Worm (Caenorhabditis elegans) whole organism, L1 larva: ENCODE results near the gene sru-38.

Experiments
- alr-1 ChIP-seq: fragments of 200-800 bp; sonication (Bioruptor generic); optimal IDR thresholded peaks from 2 replicates; lab custom pipeline; 2018; ENCODE audit warnings: borderline replicate concordance, mild to moderate bottlenecking, missing genetic modification characterization, missing compliant biosample characterization
- ceh-88 ChIP-seq: fragments of 200-800 bp; sonication (Bioruptor generic); IDR thresholded peaks from 2 replicates; pipeline ENCODE4 v1.3.6; 2022; ENCODE audit warnings: missing genetic modification characterization, missing compliant biosample characterization
- fos-1 ChIP-seq: fragments of 150-350 bp; optimal IDR thresholded peaks from 2 replicates; lab custom pipeline; 2014; ENCODE audit warnings: missing biosample characterization, missing genetic modification characterization
- lin-15B ChIP-seq: fragments of 150-350 bp; sonication (generic microtip); optimal IDR thresholded peaks from 3 replicates; lab custom pipeline; 2014; ENCODE audit warnings: missing biosample characterization, missing genetic modification characterization
- lin-39 ChIP-seq: fragments of 150-350 bp; optimal IDR thresholded peaks from 2 replicates; lab custom pipeline; 2014; ENCODE audit warnings: missing biosample characterization, missing genetic modification reagents, missing genetic modification characterization
- lir-3 ChIP-seq: sonication (generic microtip); optimal IDR thresholded peaks from 2 replicates; lab custom pipeline; 2016; ENCODE audit warnings: mild to moderate bottlenecking, missing genetic modification characterization, moderate library complexity, missing compliant biosample characterization; ENCODE audit not compliant: poor library complexity
- mdl-1 ChIP-seq, 2 experiments: fragments of 150-350 bp; optimal IDR thresholded peaks; 2 replicates each; lab custom pipeline; 2014 to 2017; ENCODE audit warnings: missing biosample characterization in 2 of 2, missing genetic modification characterization in 2 of 2, inconsistent platforms in 1 of 2
- nhr-11 ChIP-seq: fragments of 150-350 bp; optimal IDR thresholded peaks from 2 replicates; lab custom pipeline; 2014; ENCODE audit warnings: missing biosample characterization, missing genetic modification characterization
- nhr-76 ChIP-seq: sonication (generic microtip); optimal IDR thresholded peaks from 2 replicates; lab custom pipeline; 2017; ENCODE audit warnings: missing biosample characterization, missing genetic modification characterization
- nhr-90 ChIP-seq: sonication (generic microtip); optimal IDR thresholded peaks from 2 replicates; lab custom pipeline; 2016; ENCODE audit warnings: mild to moderate bottlenecking, missing genetic modification characterization, missing compliant biosample characterization; ENCODE audit not compliant: poor library complexity
- unc-62 ChIP-seq: fragments of 150-350 bp; optimal IDR thresholded peaks from 2 replicates; lab custom pipeline; 2014; ENCODE audit warnings: missing biosample characterization, missing genetic modification reagents, missing genetic modification characterization

DNA sequence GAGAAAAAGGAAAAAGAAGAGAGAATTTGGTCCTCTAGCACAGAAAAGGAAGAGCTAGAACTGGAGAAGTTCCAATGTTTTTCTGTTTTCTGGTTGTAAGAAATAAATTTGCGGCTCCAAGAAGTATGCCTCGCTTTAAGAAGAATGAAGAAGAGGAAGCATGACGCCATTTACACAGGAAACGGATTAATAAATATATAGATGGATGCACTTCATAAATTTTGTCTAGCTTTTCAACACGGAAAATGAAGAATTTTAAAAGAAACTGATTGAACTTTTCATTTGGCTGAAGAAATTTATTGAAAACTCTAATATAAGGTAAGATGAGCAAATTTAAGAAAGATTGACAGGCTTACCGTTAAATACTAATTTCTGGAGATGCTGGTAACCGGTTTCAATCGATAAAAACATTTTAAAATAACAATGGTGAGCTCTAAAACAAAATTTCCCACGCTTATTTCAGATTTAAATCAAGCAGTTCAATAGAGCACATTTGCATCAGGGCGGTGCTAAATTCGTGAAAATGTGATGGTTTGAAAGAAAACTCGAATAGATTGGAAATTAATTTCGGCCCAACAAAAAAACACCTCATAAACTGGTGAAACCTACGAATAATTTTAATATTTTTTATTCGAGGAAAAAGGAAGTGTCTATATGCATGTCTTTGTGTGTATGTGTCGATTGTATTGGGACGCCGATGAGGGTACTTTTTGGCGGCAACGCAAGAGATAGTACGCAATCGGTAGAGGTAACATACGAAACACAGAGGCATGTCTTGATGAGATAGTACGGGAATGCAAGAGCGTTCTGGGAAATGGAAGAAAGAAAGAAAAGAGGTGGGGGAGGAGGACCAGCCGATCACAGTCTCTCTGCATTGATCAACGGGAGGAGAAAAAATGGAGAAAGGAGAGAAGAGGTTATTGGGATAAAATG, 20.3 kb upstream of the sru-38 start:
- TF ChIP-seq lin-39 (tag; lab: Kevin White, UChicago) (no peak), lin-15B (tag; lab: Kevin White, UChicago) (no peak), unc-62 (GFP tag; lab: Kevin White, UChicago) (no peak), lir-3 (tag; lab: Kevin White, UChicago) (no peak), nhr-76 (no peak), nhr-90 (tag; lab: Kevin White, UChicago) (peak; percentile 9), alr-1 (tag; lab: Kevin White, UChicago) (no peak), mdl-1 (tag; optimal IDR thresholded peaks at IDR 0.05; lab: Kevin White, UChicago) (peak in 1 of 2 experiments; percentile 32), fos-1 (no peak), ceh-88 (GFP tag; lab: Robert Waterston, UW) (no peak), nhr-11 (no peak)
